Worm (Caenorhabditis elegans): ENCODE data around the gene sre-33.
"Not testable (repeated sequence)": the region's sequence is repeated elsewhere in the genome, so short reads cannot be mapped to it uniquely, and the experiment has no call there.

The sre-33 gene

ce11 chrII:12432356-12432755, 20.7 kb upstream of the sre-33 start, which contains the start of gene dct-12:
Gene dct-12, minus strand, starts transcription at chrII:12432456.
- TF ChIP-seq M03D4.4 (tag; optimal IDR thresholded peaks at IDR 0.05) (no peak), tbx-8 (GFP tag; optimal IDR thresholded peaks at IDR 0.05) (no peak), nhr-28 (tag; optimal IDR thresholded peaks at IDR 0.05) (no peak)

ce11 chrII:12435202-12435872, 17.8 kb upstream of the sre-33 start:
- TF ChIP-seq mls-2 (tag; optimal IDR thresholded peaks at IDR 0.05), result no peak
- TF ChIP-seq mep-1 (tag; optimal IDR thresholded peaks at IDR 0.05), result no peak
- no peak for TF ChIP-seq ceh-83 (GFP tag; optimal IDR thresholded peaks at IDR 0.05)
- TF ChIP-seq ztf-11 (tag; optimal IDR thresholded peaks at IDR 0.05), result no peak
- TF ChIP-seq lsy-2 (tag; optimal IDR thresholded peaks at IDR 0.05), result no peak
- no peak for TF ChIP-seq pha-4 (tag; optimal IDR thresholded peaks at IDR 0.05)
- no peak for TF ChIP-seq tbx-8 (GFP tag; optimal IDR thresholded peaks at IDR 0.05)
- TF ChIP-seq snpc-4 (tag; optimal IDR thresholded peaks at IDR 0.05), result no peak
- no peak for TF ChIP-seq hlh-1 (tag; optimal IDR thresholded peaks at IDR 0.05)
- no peak for TF ChIP-seq bed-3 (GFP tag; optimal IDR thresholded peaks at IDR 0.05)
- no peak for TF ChIP-seq unc-120 (tag; optimal IDR thresholded peaks at IDR 0.05; ENCODE audit: poor library complexity, severe bottlenecking)
- no peak for TF ChIP-seq elt-3 (tag; optimal IDR thresholded peaks at IDR 0.05)
- TF ChIP-seq nhr-237 (tag; optimal IDR thresholded peaks at IDR 0.05), result no peak
- no peak for TF ChIP-seq ham-2 (GFP tag; optimal IDR thresholded peaks at IDR 0.05)
- TF ChIP-seq sptf-1 (tag; optimal IDR thresholded peaks at IDR 0.05), result no peak
- no peak for TF ChIP-seq M03D4.4 (tag; optimal IDR thresholded peaks at IDR 0.05)
- no peak for TF ChIP-seq ces-1 (GFP tag; optimal IDR thresholded peaks at IDR 0.05)
- TF ChIP-seq elt-1 (tag; optimal IDR thresholded peaks at IDR 0.05; ENCODE audit: borderline replicate concordance, insufficient read depth), result no peak
- TF ChIP-seq unc-39 (tag; optimal IDR thresholded peaks at IDR 0.05), result no peak

- no peak for TF ChIP-seq ces-1 (GFP tag; optimal IDR thresholded peaks at IDR 0.05)
- no peak for TF ChIP-seq unc-39 (tag; optimal IDR thresholded peaks at IDR 0.05)
- no peak for TF ChIP-seq snpc-4 (tag; optimal IDR thresholded peaks at IDR 0.05)
- TF ChIP-seq elt-1 (tag; optimal IDR thresholded peaks at IDR 0.05; ENCODE audit: borderline replicate concordance, insufficient read depth), result no peak
- no peak for TF ChIP-seq zip-8 (tag; optimal IDR thresholded peaks at IDR 0.05)
- TF ChIP-seq ham-2 (GFP tag; optimal IDR thresholded peaks at IDR 0.05), result peak; percentile 65
- no peak for TF ChIP-seq mab-5 (tag; optimal IDR thresholded peaks at IDR 0.05)
- TF ChIP-seq drap-1 (GFP tag; optimal IDR thresholded peaks at IDR 0.05), result no peak
Measured at ce11 chrII:12436717-12437116, 16.4 kb upstream of the sre-33 start.

ce11 chrII:12438441-12438840, 14.7 kb upstream of the sre-33 start, which contains the start of gene Y57A10C.9:
Gene Y57A10C.9, minus strand, starts transcription at chrII:12438541.
- no peak for TF ChIP-seq ceh-39 (tag; optimal IDR thresholded peaks at IDR 0.05)
- TF ChIP-seq zip-8 (tag; optimal IDR thresholded peaks at IDR 0.05), result no peak
- no peak for TF ChIP-seq elt-3 (tag; optimal IDR thresholded peaks at IDR 0.05)
- TF ChIP-seq lin-13 (tag; optimal IDR thresholded peaks at IDR 0.05), result no peak
- TF ChIP-seq nhr-76 (tag; optimal IDR thresholded peaks at IDR 0.05), result no peak
- no peak for TF ChIP-seq flh-1 (GFP tag; optimal IDR thresholded peaks at IDR 0.05)
- TF ChIP-seq nhr-237 (tag; optimal IDR thresholded peaks at IDR 0.05), result no peak
- TF ChIP-seq lin-32 (GFP tag; optimal IDR thresholded peaks at IDR 0.05), result no peak
- no peak for TF ChIP-seq mep-1 (tag; optimal IDR thresholded peaks at IDR 0.05)
- TF ChIP-seq snpc-4 (tag; optimal IDR thresholded peaks at IDR 0.05), result no peak
- no peak for TF ChIP-seq cnd-1 (tag; optimal IDR thresholded peaks at IDR 0.05)
- TF ChIP-seq elt-1 (tag; optimal IDR thresholded peaks at IDR 0.05; ENCODE audit: borderline replicate concordance, insufficient read depth), result no peak
- no peak for TF ChIP-seq bed-3 (GFP tag; optimal IDR thresholded peaks at IDR 0.05)
- no peak for TF ChIP-seq unc-39 (tag; optimal IDR thresholded peaks at IDR 0.05)

- not testable (repeated sequence) for TF ChIP-seq ztf-11 (tag; optimal IDR thresholded peaks at IDR 0.05); bed-3 (GFP tag; optimal IDR thresholded peaks at IDR 0.05); blmp-1 (tag; optimal IDR thresholded peaks at IDR 0.05)
Measured at ce11 chrII:12441164-12441563, 11.9 kb upstream of the sre-33 start, which contains the start of gene Y57A10C.10. Gene Y57A10C.10, minus strand, starts transcription at chrII:12441264.
